Worm (Caenorhabditis elegans) whole organism, L1 larva: ENCODE results near the gene ZC239.13.

Source experiments
- C16A3.4 ChIP-seq: fragments of 150-350 bp; optimal IDR thresholded peaks from 2 replicates; lab custom pipeline; 2014; ENCODE audit warnings: missing biosample characterization, missing genetic modification characterization
- ama-1 ChIP-seq: fragments of 150-350 bp; optimal IDR thresholded peaks from 2 replicates; lab custom pipeline; 2014
- dsc-1 ChIP-seq: sonication (generic microtip); optimal IDR thresholded peaks from 2 replicates; lab custom pipeline; 2016; ENCODE audit warnings: mild to moderate bottlenecking, missing genetic modification characterization, missing compliant biosample characterization
- lin-13 ChIP-seq: fragments of 150-350 bp; optimal IDR thresholded peaks from 2 replicates; lab custom pipeline; 2014; ENCODE audit warnings: missing biosample characterization, missing genetic modification reagents, missing genetic modification characterization
- lin-14 ChIP-seq: fragments of 200-800 bp; sonication (Bioruptor generic); optimal IDR thresholded peaks from 2 replicates; lab custom pipeline; 2018; ENCODE audit warnings: mild to moderate bottlenecking, missing genetic modification characterization, moderate library complexity, missing compliant biosample characterization
- nhr-237 ChIP-seq: fragments of 150-350 bp; optimal IDR thresholded peaks from 2 replicates; lab custom pipeline; 2014; ENCODE audit warnings: missing biosample characterization, missing genetic modification characterization
- nhr-77 ChIP-seq: fragments of 150-350 bp; optimal IDR thresholded peaks from 2 replicates; lab custom pipeline; 2014; ENCODE audit warnings: missing biosample characterization, missing genetic modification characterization
- snu-23 ChIP-seq: sonication (generic microtip); optimal IDR thresholded peaks from 2 replicates; lab custom pipeline; 2016; ENCODE audit warnings: missing genetic modification characterization, missing compliant biosample characterization

DNA sequence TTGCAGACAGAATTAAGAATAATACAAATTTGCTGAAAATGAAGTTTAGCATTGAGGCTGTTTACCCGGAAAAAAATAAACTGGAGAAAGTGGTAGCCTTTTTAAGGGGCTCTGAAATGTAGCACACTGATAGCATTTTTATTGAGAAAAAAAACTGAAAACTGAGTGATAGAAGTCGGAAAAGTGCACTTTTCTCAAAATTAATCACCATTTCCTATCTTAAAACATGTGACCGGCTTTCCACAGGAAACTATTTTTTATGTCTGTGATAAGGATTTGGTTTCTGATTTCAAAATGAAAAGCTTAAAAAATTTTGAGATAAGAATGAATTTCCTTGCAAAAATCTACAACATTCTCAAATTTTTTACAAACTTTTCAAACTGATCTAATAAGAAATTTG is 1.9 kb downstream of the ZC239.13 start, which contains the start of gene ZC239.22:
- TF ChIP-seq ama-1 (no peak), lin-13 (GFP tag; lab: Kevin White, UChicago) (no peak), C16A3.4 (tag; lab: Kevin White, UChicago) (no peak), lin-14 (GFP tag; lab: Kevin White, UChicago) (no peak), nhr-77 (tag; lab: Kevin White, UChicago) (no peak), dsc-1 (tag; lab: Kevin White, UChicago) (no peak), nhr-237 (tag; lab: Kevin White, UChicago) (no peak), snu-23 (GFP tag; lab: Kevin White, UChicago) (no peak)
